Worm (Caenorhabditis elegans) whole organism, L3 larva: ENCODE measurements around the gene ZK328.6.
A peak's percentile ranks its signal among the peaks of the same experiment; 100 is the strongest.

Experiments
- R02D3.7 ChIP-seq: fragments of 150-350 bp; optimal IDR thresholded peaks from 2 replicates; lab custom pipeline; 2014; ENCODE audit warnings: missing biosample characterization, missing genetic modification characterization
- ama-1 ChIP-seq: fragments of 150-350 bp; optimal IDR thresholded peaks from 2 replicates; lab custom pipeline; 2018
- ceh-16 ChIP-seq: sonication (generic microtip); optimal IDR thresholded peaks from 2 replicates; lab custom pipeline; 2017; ENCODE audit warnings: missing biosample characterization, missing genetic modification characterization
- ceh-9 ChIP-seq: sonication (generic microtip); optimal IDR thresholded peaks from 2 replicates; lab custom pipeline; 2018; ENCODE audit warnings: missing biosample characterization, missing genetic modification characterization
- daf-12 ChIP-seq: fragments of 150-350 bp; optimal IDR thresholded peaks from 2 replicates; lab custom pipeline; 2014; ENCODE audit warnings: missing biosample characterization, missing genetic modification reagents, missing genetic modification characterization
- egl-5 ChIP-seq: fragments of 150-350 bp; optimal IDR thresholded peaks from 2 replicates; lab custom pipeline; 2017; ENCODE audit warnings: missing biosample characterization, missing genetic modification reagents, missing genetic modification characterization, inconsistent platforms
- elt-2 ChIP-seq: sonication (generic microtip); optimal IDR thresholded peaks from 2 replicates; lab custom pipeline; 2016; ENCODE audit warnings: missing genetic modification reagents, mild to moderate bottlenecking, missing genetic modification characterization, missing compliant biosample characterization
- eor-1 ChIP-seq, 2 experiments: fragments of 150-350 bp; optimal IDR thresholded peaks; 2 replicates each; lab custom pipeline; 2014 to 2018; ENCODE audit warnings: missing biosample characterization in 2 of 2, missing genetic modification characterization in 2 of 2
- fkh-10 ChIP-seq: sonication (generic microtip); optimal IDR thresholded peaks from 2 replicates; lab custom pipeline; 2017; ENCODE audit warnings: missing biosample characterization, missing genetic modification reagents, missing genetic modification characterization
- jun-1 ChIP-seq: fragments of 150-350 bp; optimal IDR thresholded peaks from 2 replicates; lab custom pipeline; 2014; ENCODE audit warnings: missing biosample characterization, missing genetic modification reagents, missing genetic modification characterization
- lin-15B ChIP-seq: fragments of 150-350 bp; optimal IDR thresholded peaks from 2 replicates; lab custom pipeline; 2014; ENCODE audit warnings: missing biosample characterization, missing genetic modification characterization
- lin-39 ChIP-seq: fragments of 150-350 bp; optimal IDR thresholded peaks from 2 replicates; lab custom pipeline; 2018; ENCODE audit warnings: missing biosample characterization, missing genetic modification reagents, missing genetic modification characterization
- lsy-12 ChIP-seq: sonication (generic microtip); optimal IDR thresholded peaks from 2 replicates; lab custom pipeline; 2016; ENCODE audit warnings: mild to moderate bottlenecking, missing genetic modification characterization, missing compliant biosample characterization
- mdl-1 ChIP-seq: fragments of 150-350 bp; optimal IDR thresholded peaks from 2 replicates; lab custom pipeline; 2014; ENCODE audit warnings: missing biosample characterization, missing genetic modification characterization
- mml-1 ChIP-seq: fragments of 150-350 bp; sonication (generic microtip); optimal IDR thresholded peaks from 3 replicates; lab custom pipeline; 2014; ENCODE audit warnings: missing biosample characterization, missing genetic modification characterization
- nfya-1 ChIP-seq: sonication (generic microtip); optimal IDR thresholded peaks from 2 replicates; lab custom pipeline; 2017; ENCODE audit warnings: missing genetic modification characterization, mild to moderate bottlenecking, missing compliant biosample characterization, antibody characterized with exemption, moderate library complexity; ENCODE audit not compliant: insufficient read depth
- nhr-11 ChIP-seq: fragments of 150-350 bp; optimal IDR thresholded peaks from 2 replicates; lab custom pipeline; 2014; ENCODE audit warnings: missing biosample characterization, missing genetic modification characterization
- nhr-23 ChIP-seq: fragments of 150-350 bp; optimal IDR thresholded peaks from 2 replicates; lab custom pipeline; 2014; ENCODE audit warnings: missing biosample characterization, missing genetic modification reagents, missing genetic modification characterization
- nhr-237 ChIP-seq: fragments of 150-350 bp; optimal IDR thresholded peaks from 2 replicates; lab custom pipeline; 2014; ENCODE audit warnings: missing biosample characterization, missing genetic modification characterization
- nhr-25 ChIP-seq: sonication (generic microtip); optimal IDR thresholded peaks from 2 replicates; lab custom pipeline; 2017; ENCODE audit warnings: missing biosample characterization, missing genetic modification characterization
- nhr-43 ChIP-seq: sonication (generic microtip); optimal IDR thresholded peaks from 2 replicates; lab custom pipeline; 2016; ENCODE audit warnings: mild to moderate bottlenecking, missing genetic modification characterization, missing compliant biosample characterization; ENCODE audit not compliant: poor library complexity, severe bottlenecking
- nhr-67 ChIP-seq: fragments of 150-350 bp; optimal IDR thresholded peaks from 2 replicates; lab custom pipeline; 2014; ENCODE audit warnings: missing biosample characterization, missing genetic modification characterization
- nhr-76 ChIP-seq: fragments of 150-350 bp; sonication (generic microtip); optimal IDR thresholded peaks from 5 replicates; lab custom pipeline; 2014; ENCODE audit warnings: missing biosample characterization, missing genetic modification characterization
- nhr-77 ChIP-seq: fragments of 150-350 bp; optimal IDR thresholded peaks from 2 replicates; lab custom pipeline; 2014; ENCODE audit warnings: missing biosample characterization, missing genetic modification characterization
- pha-4 ChIP-seq: fragments of 150-350 bp; optimal IDR thresholded peaks from 2 replicates; lab custom pipeline; 2014; ENCODE audit warnings: missing biosample characterization, missing genetic modification reagents, missing genetic modification characterization
- pqm-1 ChIP-seq: fragments of 150-350 bp; optimal IDR thresholded peaks from 2 replicates; lab custom pipeline; 2017; ENCODE audit warnings: missing biosample characterization, missing genetic modification characterization, inconsistent platforms
- sea-2 ChIP-seq: fragments of 150-350 bp; sonication (generic microtip); optimal IDR thresholded peaks from 4 replicates; lab custom pipeline; 2014; ENCODE audit warnings: missing biosample characterization, missing genetic modification reagents, missing genetic modification characterization
- snpc-4 ChIP-seq: fragments of 150-350 bp; optimal IDR thresholded peaks from 2 replicates; lab custom pipeline; 2014; ENCODE audit warnings: missing biosample characterization, missing genetic modification characterization
- unc-39 ChIP-seq: sonication (generic microtip); optimal IDR thresholded peaks from 4 replicates; lab custom pipeline; 2017; ENCODE audit warnings: missing biosample characterization, missing genetic modification characterization
- unc-62 ChIP-seq: fragments of 150-350 bp; sonication (generic microtip); optimal IDR thresholded peaks from 4 replicates; lab custom pipeline; 2014; ENCODE audit warnings: missing biosample characterization, missing genetic modification reagents, missing genetic modification characterization
- ztf-4 ChIP-seq: fragments of 150-350 bp; optimal IDR thresholded peaks from 2 replicates; lab custom pipeline; 2014; ENCODE audit warnings: missing biosample characterization, missing genetic modification characterization

ZK328.6 gene

ce11 chrIII:5988991-5989726 is 41.2 kb downstream of the ZK328.6 start:
- TF ChIP-seq nhr-23 (tag; lab: Kevin White, UChicago) (peak; percentile 2), unc-39 (tag; lab: Kevin White, UChicago) (no peak), sea-2 (GFP tag; lab: Kevin White, UChicago) (no peak), lin-39 (tag; lab: Kevin White, UChicago) (peak; percentile 99), nhr-237 (tag; lab: Kevin White, UChicago) (no peak), ceh-16 (tag; lab: Kevin White, UChicago) (no peak), ama-1 (lab: Kevin White, UChicago) (no peak), elt-2 (tag; lab: Kevin White, UChicago) (peak; percentile 31), pqm-1 (tag; lab: Kevin White, UChicago) (peak; percentile 23), nhr-77 (tag; lab: Kevin White, UChicago) (no peak), nfya-1 (tag; lab: Kevin White, UChicago) (peak; percentile 36), nhr-25 (tag; lab: Kevin White, UChicago) (peak; percentile 17), unc-62 (GFP tag; lab: Kevin White, UChicago) (peak; percentile 64), pha-4 (tag; lab: Kevin White, UChicago) (peak; percentile 15)

ce11 chrIII:5988461-5988860 is 41.9 kb downstream of the ZK328.6 start:
- TF ChIP-seq nhr-43 (tag; lab: Kevin White, UChicago) (no peak), jun-1 (tag; lab: Kevin White, UChicago) (no peak), daf-12 (no peak), lin-15B (tag; lab: Kevin White, UChicago) (no peak), nhr-237 (tag; lab: Kevin White, UChicago) (no peak), nhr-11 (tag; lab: Kevin White, UChicago) (no peak)

- TF ChIP-seq nfya-1 (tag; lab: Kevin White, UChicago) = peak; percentile 63
- TF ChIP-seq egl-5 (tag; lab: Kevin White, UChicago) = peak; percentile 63
- peak; percentile 74 for TF ChIP-seq lin-39 (tag; lab: Kevin White, UChicago)
- no peak for TF ChIP-seq R02D3.7 (tag; lab: Kevin White, UChicago)
Observed at ce11 chrIII:5988010-5988409, 42.4 kb downstream of the ZK328.6 start.

ce11 chrIII:5985340-5985739 is 45.0 kb downstream of the ZK328.6 start, which contains the start of gene T04C9.3:
Gene T04C9.3, plus strand, starts transcription at chrIII:5985640.
- no peak for TF ChIP-seq mdl-1
- TF ChIP-seq lsy-12 = no peak
- TF ChIP-seq nhr-11 (tag; lab: Kevin White, UChicago) = no peak
- no peak for TF ChIP-seq eor-1 (tag; optimal IDR thresholded peaks at IDR 0.05; lab: Kevin White, UChicago)
- TF ChIP-seq snpc-4 (tag; lab: Kevin White, UChicago) = no peak
- TF ChIP-seq nhr-25 (tag; lab: Kevin White, UChicago) = no peak
- no peak for TF ChIP-seq lin-15B (tag; lab: Kevin White, UChicago)
- TF ChIP-seq nhr-67 (tag; lab: Kevin White, UChicago) = no peak
- TF ChIP-seq ceh-9 (tag; lab: Kevin White, UChicago) = no peak
- TF ChIP-seq ztf-4 = no peak
- no peak for TF ChIP-seq nhr-237 (tag; lab: Kevin White, UChicago)

ce11 chrIII:5982753-5983390 is 47.5 kb downstream of the ZK328.6 start:
- TF ChIP-seq nhr-76 (tag; lab: Kevin White, UChicago) (no peak), pha-4 (tag; lab: Kevin White, UChicago) (peak; percentile 46), nhr-11 (tag; lab: Kevin White, UChicago) (no peak), nhr-25 (tag; lab: Kevin White, UChicago) (peak; percentile 55), sea-2 (GFP tag; lab: Kevin White, UChicago) (no peak), mml-1 (tag; lab: Kevin White, UChicago) (no peak), nhr-23 (tag; lab: Kevin White, UChicago) (peak; percentile 20), fkh-10 (no peak), eor-1 (tag; optimal IDR thresholded peaks at IDR 0.05; lab: Kevin White, UChicago) (no peak)
